Fruit fly (Drosophila melanogaster) whole organism, embryonic: ENCODE measurements around the gene CG6126.

Source experiments
- Ada2b ChIP-seq: fragments of 200-800 bp; sonication (Bioruptor generic); IDR thresholded peaks from 2 replicates; pipeline ENCODE4 v1.3.6; 2022; ENCODE audit warnings: missing biosample characterization, missing genetic modification characterization
- Aef1 ChIP-seq: fragments of 200-800 bp; sonication (Bioruptor generic); IDR thresholded peaks from 3 replicates; pipeline ENCODE4 v1.3.6; 2022; ENCODE audit warnings: missing biosample characterization, missing genetic modification characterization
- Blimp-1 ChIP-seq: fragments of 200-800 bp; sonication (Bioruptor generic); optimal IDR thresholded peaks from 3 replicates; lab custom pipeline; 2018; ENCODE audit warnings: missing biosample characterization, missing genetic modification characterization, mild to moderate bottlenecking, moderate library complexity, missing genetic modification reagents
- CG10209 ChIP-seq: fragments of 200-800 bp; sonication (Bioruptor generic); optimal IDR thresholded peaks from 3 replicates; lab custom pipeline; 2017; ENCODE audit warnings: missing biosample characterization, mild to moderate bottlenecking, missing genetic modification characterization, missing genetic modification reagents
- CG10267 ChIP-seq: fragments of 200-800 bp; sonication (Bioruptor generic); optimal IDR thresholded peaks from 2 replicates; lab custom pipeline; 2018; ENCODE audit warnings: missing biosample characterization, mild to moderate bottlenecking, missing genetic modification characterization, moderate library complexity
- CG10431 ChIP-seq: fragments of 200-800 bp; sonication (Bioruptor generic); optimal IDR thresholded peaks from 3 replicates; lab custom pipeline; 2018; ENCODE audit warnings: missing biosample characterization, mild to moderate bottlenecking, missing genetic modification characterization
- CG11093 ChIP-seq: fragments of 200-800 bp; sonication (Bioruptor generic); IDR thresholded peaks from 3 replicates; pipeline ENCODE4 v1.3.6; 2022; ENCODE audit warnings: missing biosample characterization, missing genetic modification characterization
- CG12155 ChIP-seq: fragments of 200-800 bp; sonication (Bioruptor generic); optimal IDR thresholded peaks from 3 replicates; lab custom pipeline; 2016; ENCODE audit warnings: missing biosample characterization, missing genetic modification characterization
- CG12219 ChIP-seq: fragments of 200-800 bp; sonication (Bioruptor generic); optimal IDR thresholded peaks from 3 replicates; lab custom pipeline; 2018; ENCODE audit warnings: missing biosample characterization, mild to moderate bottlenecking, missing genetic modification characterization
- CG1647 ChIP-seq: fragments of 200-800 bp; sonication (Bioruptor generic); optimal IDR thresholded peaks from 3 replicates; lab custom pipeline; 2016; ENCODE audit warnings: missing biosample characterization, missing genetic modification characterization
- CG17612 ChIP-seq: fragments of 200-800 bp; sonication (Bioruptor generic); IDR thresholded peaks from 2 replicates; pipeline ENCODE4 v1.3.6; 2022; ENCODE audit warnings: missing biosample characterization, missing genetic modification characterization
- CG2889 ChIP-seq: fragments of 200-800 bp; sonication (Bioruptor generic); IDR thresholded peaks from 3 replicates; pipeline ENCODE4 v1.3.6; 2022; ENCODE audit warnings: missing biosample characterization, missing genetic modification characterization
- CG32532 ChIP-seq: fragments of 200-800 bp; sonication (Bioruptor generic); IDR thresholded peaks from 2 replicates; pipeline ENCODE4 v1.3.6; 2022; ENCODE audit warnings: missing biosample characterization, missing genetic modification characterization
- CG3726 ChIP-seq: fragments of 200-800 bp; sonication (Bioruptor generic); IDR thresholded peaks from 3 replicates; pipeline ENCODE4, ENCODE4 v1.3.6; 2022; ENCODE audit warnings: missing biosample characterization, missing genetic modification characterization
- CG43689 ChIP-seq: fragments of 200-800 bp; sonication (Bioruptor generic); IDR thresholded peaks from 2 replicates; pipeline ENCODE4 v1.3.6; 2022; ENCODE audit warnings: missing biosample characterization, missing genetic modification characterization
- CG4424 ChIP-seq: fragments of 200-800 bp; sonication (Bioruptor generic); optimal IDR thresholded peaks from 3 replicates; lab custom pipeline; 2016; ENCODE audit warnings: missing biosample characterization, missing genetic modification characterization
- CG8089 ChIP-seq: fragments of 200-800 bp; sonication (Bioruptor generic); optimal IDR thresholded peaks from 3 replicates; lab custom pipeline; 2016; ENCODE audit warnings: missing biosample characterization, missing genetic modification characterization
- CG9727 ChIP-seq: fragments of 200-800 bp; sonication (Bioruptor generic); optimal IDR thresholded peaks from 3 replicates; lab custom pipeline; 2017; ENCODE audit warnings: missing biosample characterization, mild to moderate bottlenecking, missing genetic modification characterization
- CG9876 ChIP-seq: fragments of 200-800 bp; sonication (Bioruptor generic); optimal IDR thresholded peaks from 2 replicates; lab custom pipeline; 2016; ENCODE audit warnings: missing biosample characterization, missing genetic modification characterization
- Dad ChIP-seq: fragments of 200-800 bp; sonication (Bioruptor generic); optimal IDR thresholded peaks from 3 replicates; lab custom pipeline; 2016; ENCODE audit warnings: missing biosample characterization, missing genetic modification characterization
- Ets97D ChIP-seq: fragments of 200-800 bp; sonication (Bioruptor generic); optimal IDR thresholded peaks from 3 replicates; lab custom pipeline; 2016; ENCODE audit warnings: missing biosample characterization, missing genetic modification characterization
- Fer3 ChIP-seq: fragments of 200-800 bp; sonication (Bioruptor generic); optimal IDR thresholded peaks from 2 replicates; lab custom pipeline; 2018; ENCODE audit warnings: missing biosample characterization, mild to moderate bottlenecking, missing genetic modification characterization, moderate library complexity
- GATAe ChIP-seq: fragments of 200-800 bp; sonication (Bioruptor generic); conservative IDR thresholded peaks from 2 replicates; pipeline ENCODE4 v1.3.6; 2022; ENCODE audit warnings: missing biosample characterization, missing genetic modification characterization
- Hsf ChIP-seq: fragments of 200-800 bp; sonication (Bioruptor generic); optimal IDR thresholded peaks from 3 replicates; lab custom pipeline; 2016; ENCODE audit warnings: missing biosample characterization, missing genetic modification characterization
- Jarid2 ChIP-seq: fragments of 200-800 bp; sonication (Bioruptor generic); optimal IDR thresholded peaks from 3 replicates; lab custom pipeline; 2017; ENCODE audit warnings: mild to moderate bottlenecking, missing biosample characterization, missing genetic modification reagents, missing genetic modification characterization
- Lpt ChIP-seq: fragments of >200 bp; optimal IDR thresholded peaks from 2 replicates; lab custom pipeline; 2018; ENCODE audit warnings: missing biosample characterization, missing genetic modification characterization
- Mes4 ChIP-seq: fragments of 200-800 bp; sonication (Bioruptor generic); optimal IDR thresholded peaks from 2 replicates; lab custom pipeline; 2016; ENCODE audit warnings: missing biosample characterization, missing genetic modification characterization
- Neu2 ChIP-seq: fragments of 200-800 bp; sonication (Bioruptor generic); optimal IDR thresholded peaks from 3 replicates; lab custom pipeline; 2016; ENCODE audit warnings: missing biosample characterization, missing genetic modification characterization, borderline replicate concordance
- chm ChIP-seq: fragments of 200-800 bp; sonication (Bioruptor generic); IDR thresholded peaks from 2 replicates; pipeline ENCODE4 v1.3.6; 2022; ENCODE audit warnings: missing biosample characterization, missing genetic modification characterization
- emc ChIP-seq: fragments of 200-800 bp; sonication (Bioruptor generic); optimal IDR thresholded peaks from 2 replicates; lab custom pipeline; 2016; ENCODE audit warnings: missing biosample characterization, missing genetic modification characterization
- gcm2 ChIP-seq: fragments of 200-800 bp; sonication (Bioruptor generic); optimal IDR thresholded peaks from 2 replicates; lab custom pipeline; 2016; ENCODE audit warnings: missing biosample characterization, missing genetic modification characterization
- gt ChIP-seq: fragments of 200-800 bp; sonication (Bioruptor generic); IDR thresholded peaks from 2 replicates; pipeline ENCODE4 v1.3.6; 2022; ENCODE audit warnings: missing biosample characterization, missing genetic modification characterization
- ham ChIP-seq: fragments of 200-800 bp; sonication (Bioruptor generic); IDR thresholded peaks from 2 replicates; pipeline ENCODE4 v1.3.6; 2022; ENCODE audit warnings: missing biosample characterization, missing genetic modification characterization
- hb ChIP-seq: fragments of 200-800 bp; sonication (Bioruptor generic); IDR thresholded peaks from 3 replicates; pipeline ENCODE4 v1.3.6; 2022; ENCODE audit warnings: missing biosample characterization, missing genetic modification characterization; ENCODE audit not compliant: partially characterized antibody
- hth ChIP-seq: fragments of >200 bp; optimal IDR thresholded peaks from 2 replicates; lab custom pipeline; 2017; ENCODE audit warnings: inconsistent platforms
- lab ChIP-seq: fragments of 200-800 bp; sonication (Bioruptor generic); optimal IDR thresholded peaks from 3 replicates; lab custom pipeline; 2017; ENCODE audit warnings: missing biosample characterization, missing genetic modification characterization, mild to moderate bottlenecking, moderate library complexity, missing genetic modification reagents
- lov ChIP-seq, 2 experiments: fragments of 200-800 bp in 1 of 2; fragments of >200 bp in 1 of 2; sonication (Bioruptor generic) in 1 of 2; IDR thresholded peaks in 1 of 2; optimal IDR thresholded peaks in 1 of 2; 2 replicates in 1 of 2; 3 replicates in 1 of 2; pipeline versions ENCODE4 v1.3.6 to Lab custom; 2017 to 2022; ENCODE audit warnings: missing biosample characterization in 1 of 2, missing genetic modification characterization in 1 of 2
- nmo ChIP-seq: fragments of 200-800 bp; sonication (Bioruptor generic); optimal IDR thresholded peaks from 2 replicates; lab custom pipeline; 2018; ENCODE audit warnings: missing biosample characterization, mild to moderate bottlenecking, missing genetic modification characterization, moderate library complexity
- org-1 ChIP-seq: fragments of 200-800 bp; sonication (Bioruptor generic); optimal IDR thresholded peaks from 2 replicates; lab custom pipeline; 2017; ENCODE audit warnings: missing biosample characterization, missing genetic modification characterization
- p53 ChIP-seq: fragments of 200-800 bp; sonication (Bioruptor generic); optimal IDR thresholded peaks from 2 replicates; lab custom pipeline; 2016; ENCODE audit warnings: missing biosample characterization, missing genetic modification characterization
- ro ChIP-seq: fragments of 200-800 bp; sonication (Bioruptor generic); IDR thresholded peaks from 2 replicates; pipeline ENCODE4 v1.3.6; 2022; ENCODE audit warnings: missing biosample characterization, missing genetic modification characterization
- run ChIP-seq: fragments of 200-800 bp; sonication (Bioruptor generic); optimal IDR thresholded peaks from 3 replicates; lab custom pipeline; 2018; ENCODE audit warnings: missing biosample characterization, mild to moderate bottlenecking, missing genetic modification characterization
- salm ChIP-seq: fragments of 200-800 bp; sonication (Bioruptor generic); optimal IDR thresholded peaks from 2 replicates; lab custom pipeline; 2018; ENCODE audit warnings: missing biosample characterization, mild to moderate bottlenecking, missing genetic modification characterization
- seq ChIP-seq: fragments of 200-800 bp; sonication (Bioruptor generic); IDR thresholded peaks from 2 replicates; pipeline ENCODE4 v1.3.6; 2022; ENCODE audit warnings: missing biosample characterization, missing genetic modification characterization
- slbo ChIP-seq: fragments of 200-800 bp; sonication (Bioruptor generic); IDR thresholded peaks from 2 replicates; pipeline ENCODE4 v1.3.6; 2022; ENCODE audit warnings: missing biosample characterization, missing genetic modification characterization
- slou ChIP-seq: fragments of 200-800 bp; sonication (Bioruptor generic); optimal IDR thresholded peaks from 3 replicates; lab custom pipeline; 2016; ENCODE audit warnings: missing biosample characterization, missing genetic modification characterization
- vnd ChIP-seq: fragments of 200-800 bp; sonication (Bioruptor generic); IDR thresholded peaks from 3 replicates; pipeline ENCODE4 v1.3.6; 2022; ENCODE audit warnings: missing biosample characterization, missing genetic modification characterization; ENCODE audit not compliant: partially characterized antibody
- wdn ChIP-seq: fragments of 200-800 bp; sonication (Bioruptor generic); IDR thresholded peaks from 2 replicates; pipeline ENCODE4 v1.3.6; 2022; ENCODE audit warnings: missing biosample characterization, missing genetic modification characterization
- wor ChIP-seq: fragments of 200-800 bp; sonication (Bioruptor generic); IDR thresholded peaks from 2 replicates; pipeline ENCODE4 v1.3.6; 2022; ENCODE audit warnings: missing biosample characterization, missing genetic modification characterization
- zen2 ChIP-seq: fragments of 200-800 bp; sonication (Bioruptor generic); IDR thresholded peaks from 3 replicates; pipeline ENCODE4 v1.3.6; 2022; ENCODE audit warnings: missing biosample characterization, missing genetic modification characterization; ENCODE audit not compliant: partially characterized antibody

The CG6126 gene

DNA sequence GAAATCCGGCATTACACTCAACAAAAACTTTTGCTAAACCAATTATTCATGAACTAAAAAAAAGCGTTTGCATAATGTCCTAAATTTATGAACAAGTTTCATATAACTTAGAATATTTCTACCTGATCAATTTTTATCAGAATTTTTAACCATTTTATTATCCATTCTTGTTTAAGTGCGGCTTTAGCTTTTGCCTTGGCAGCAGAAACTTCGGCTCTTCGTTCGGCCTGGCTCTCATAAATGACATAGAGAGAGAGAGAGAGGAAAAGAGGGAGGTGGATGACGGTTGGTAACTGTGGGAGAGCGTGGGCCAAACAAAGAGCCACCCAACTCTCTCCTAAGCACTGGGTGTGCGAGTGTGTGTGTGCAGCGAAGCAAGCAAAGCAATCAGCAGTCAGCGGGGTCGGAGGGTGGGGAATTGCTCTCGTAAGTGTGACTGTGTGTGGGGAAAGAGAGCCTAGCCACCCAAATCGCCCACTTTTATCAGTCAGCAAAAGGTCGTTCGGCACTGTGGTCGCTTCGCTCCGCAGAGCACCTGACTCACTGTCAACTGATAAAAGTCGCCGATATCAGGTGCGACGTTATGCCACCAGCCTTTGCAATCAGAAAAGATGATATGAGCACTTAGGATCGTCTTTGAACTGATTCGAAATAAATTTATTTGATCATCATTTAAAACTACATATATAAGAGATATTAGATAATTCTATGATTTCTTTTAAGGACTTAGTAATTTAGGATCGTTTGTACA is 21.7 kb upstream of the CG6126 start (continued):
- TF ChIP-seq salm (tag; lab: Kevin White, UChicago) (peak; percentile 97), CG10267 (tag; lab: Kevin White, UChicago) (peak; percentile 95), hth (lab: Kevin White, UChicago) (no peak), CG3726 (GFP tag; lab: Robert Waterston, UW) (no peak), CG1647 (GFP tag; lab: Kevin White, UChicago) (peak; percentile 96), Fer3 (tag; lab: Kevin White, UChicago) (peak; percentile 98), CG32532 (no peak), CG10209 (GFP tag; lab: Kevin White, UChicago) (peak; percentile 97), CG12219 (GFP tag; lab: Kevin White, UChicago) (peak; percentile 95), hb (GFP tag; lab: Robert Waterston, UW) (no peak), CG2889 (GFP tag; lab: Robert Waterston, UW) (no peak), vnd (GFP tag; lab: Robert Waterston, UW) (no peak), lov (optimal IDR thresholded peaks at IDR 0.05; lab: Kevin White, UChicago) (no peak), lov (GFP tag; IDR thresholded peaks at IDR 0.05; lab: Robert Waterston, UW) (no peak), p53 (peak; percentile 93), zen2 (GFP tag; lab: Robert Waterston, UW) (no peak), Aef1 (GFP tag; lab: Robert Waterston, UW) (no peak), slou (GFP tag; lab: Kevin White, UChicago) (peak; percentile 90), CG43689 (GFP tag; lab: Robert Waterston, UW) (no peak), Neu2 (GFP tag; lab: Kevin White, UChicago) (peak; percentile 81), GATAe (GFP tag; lab: Robert Waterston, UW) (no peak), CG17612 (GFP tag; lab: Robert Waterston, UW) (no peak), ham (no peak), emc (GFP tag; lab: Kevin White, UChicago) (peak; percentile 94), seq (GFP tag; lab: Robert Waterston, UW) (no peak), org-1 (GFP tag; lab: Kevin White, UChicago) (peak; percentile 97), CG9727 (GFP tag; lab: Kevin White, UChicago) (peak; percentile 97), Mes4 (GFP tag; lab: Kevin White, UChicago) (peak; percentile 97), lab (GFP tag; lab: Kevin White, UChicago) (peak; percentile 99), wor (GFP tag; lab: Robert Waterston, UW) (no peak), wdn (GFP tag; lab: Robert Waterston, UW) (no peak), CG8089 (peak; percentile 94), Ada2b (GFP tag; lab: Robert Waterston, UW) (no peak), Lpt (GFP tag; lab: Kevin White, UChicago) (no peak), Ets97D (peak; percentile 89), Blimp-1 (GFP tag; lab: Kevin White, UChicago) (peak; percentile 98), CG12155 (GFP tag; lab: Kevin White, UChicago) (peak; percentile 93), Dad (peak; percentile 96), CG10431 (peak; percentile 95), gt (no peak), run (tag; lab: Kevin White, UChicago) (peak; percentile 96), CG9876 (GFP tag; lab: Kevin White, UChicago) (peak; percentile 83), ro (GFP tag; lab: Robert Waterston, UW) (no peak), Hsf (GFP tag; lab: Kevin White, UChicago) (peak; percentile 97), slbo (GFP tag; lab: Robert Waterston, UW) (no peak), chm (GFP tag; lab: Robert Waterston, UW) (no peak), nmo (GFP tag; lab: Kevin White, UChicago) (peak; percentile 98), gcm2 (GFP tag; lab: Kevin White, UChicago) (peak; percentile 93), CG11093 (peak; percentile 97), CG4424 (GFP tag; lab: Kevin White, UChicago) (peak; percentile 98), Jarid2 (GFP tag; lab: Kevin White, UChicago) (peak; percentile 76)
